Fruit fly (Drosophila melanogaster) whole organism, embryonic: ENCODE results near the gene CAH1.

ENCODE experiments used
- CG10321 ChIP-seq: fragments of 200-800 bp; sonication (Bioruptor generic); IDR thresholded peaks from 2 replicates; pipeline ENCODE4 v1.3.6; 2022; ENCODE audit warnings: missing biosample characterization, missing genetic modification characterization
- CG11093 ChIP-seq: fragments of 200-800 bp; sonication (Bioruptor generic); IDR thresholded peaks from 3 replicates; pipeline ENCODE4 v1.3.6; 2022; ENCODE audit warnings: missing biosample characterization, missing genetic modification characterization
- CG12659 ChIP-seq: fragments of 200-800 bp; sonication (Bioruptor generic); optimal IDR thresholded peaks from 3 replicates; lab custom pipeline; 2017; ENCODE audit warnings: mild to moderate bottlenecking, missing biosample characterization, missing genetic modification reagents, missing genetic modification characterization
- CG13624 ChIP-seq: fragments of 200-800 bp; sonication (Bioruptor generic); optimal IDR thresholded peaks from 2 replicates; lab custom pipeline; 2016; ENCODE audit warnings: missing biosample characterization, missing genetic modification characterization
- CG13894 ChIP-seq: fragments of 200-800 bp; sonication (Bioruptor generic); optimal IDR thresholded peaks from 3 replicates; lab custom pipeline; 2018; ENCODE audit warnings: missing biosample characterization, mild to moderate bottlenecking, missing genetic modification characterization, moderate library complexity
- CG1792 ChIP-seq: fragments of 200-800 bp; sonication (Bioruptor generic); optimal IDR thresholded peaks from 2 replicates; lab custom pipeline; 2016; ENCODE audit warnings: missing biosample characterization, missing genetic modification characterization
- CG4404 ChIP-seq: fragments of 200-800 bp; sonication (Bioruptor generic); IDR thresholded peaks from 2 replicates; pipeline ENCODE4 v1.3.6; 2022; ENCODE audit warnings: missing biosample characterization, missing genetic modification characterization
- D ChIP-seq, 2 experiments: fragments of 200-800 bp in 1 of 2; fragments of >200 bp in 1 of 2; sonication (Bioruptor generic) in 1 of 2; optimal IDR thresholded peaks; 2 replicates in 1 of 2; 3 replicates in 1 of 2; lab custom pipeline; 2017; ENCODE audit warnings: mild to moderate bottlenecking in 1 of 2, missing biosample characterization in 1 of 2, missing genetic modification characterization in 1 of 2, missing genetic modification reagents in 1 of 2
- E2f2 ChIP-seq: fragments of 200-800 bp; sonication (Bioruptor generic); IDR thresholded peaks from 2 replicates; pipeline ENCODE4 v1.3.6; 2022; ENCODE audit warnings: missing biosample characterization, missing genetic modification characterization
- Ets65A ChIP-seq: fragments of 200-800 bp; sonication (Bioruptor generic); peaks from one replicate; lab custom pipeline; 2016; ENCODE audit warnings: missing biosample characterization, missing genetic modification characterization
- GATAe ChIP-seq: fragments of 200-800 bp; sonication (Bioruptor generic); conservative IDR thresholded peaks from 2 replicates; pipeline ENCODE4 v1.3.6; 2022; ENCODE audit warnings: missing biosample characterization, missing genetic modification characterization
- Kr ChIP-seq: fragments of 200-800 bp; sonication (Bioruptor generic); optimal IDR thresholded peaks from 2 replicates; lab custom pipeline; 2017; ENCODE audit warnings: missing biosample characterization, mild to moderate bottlenecking, missing genetic modification characterization
- Sin3A ChIP-seq: fragments of >200 bp; optimal IDR thresholded peaks from 2 replicates; lab custom pipeline; 2018
- Vsx1 ChIP-seq: fragments of 200-800 bp; sonication (Bioruptor generic); optimal IDR thresholded peaks from 2 replicates; lab custom pipeline; 2017; ENCODE audit warnings: missing biosample characterization, mild to moderate bottlenecking, missing genetic modification characterization, missing genetic modification reagents
- cad ChIP-seq: fragments of >200 bp; optimal IDR thresholded peaks from 2 replicates; lab custom pipeline; 2017; ENCODE audit warnings: missing biosample characterization, missing genetic modification characterization
- exex ChIP-seq: fragments of 200-800 bp; sonication (Bioruptor generic); optimal IDR thresholded peaks from 4 replicates; lab custom pipeline; 2018; ENCODE audit warnings: missing biosample characterization, mild to moderate bottlenecking, missing genetic modification characterization, moderate library complexity
- ftz-f1 ChIP-seq: fragments of 200-800 bp; sonication (Bioruptor generic); optimal IDR thresholded peaks from 2 replicates; lab custom pipeline; 2016; ENCODE audit warnings: missing biosample characterization, missing genetic modification characterization
- hb ChIP-seq: fragments of 200-800 bp; sonication (Bioruptor generic); IDR thresholded peaks from 3 replicates; pipeline ENCODE4 v1.3.6; 2022; ENCODE audit warnings: missing biosample characterization, missing genetic modification characterization; ENCODE audit not compliant: partially characterized antibody
- jing ChIP-seq: fragments of 200-800 bp; sonication (Bioruptor generic); optimal IDR thresholded peaks from 2 replicates; lab custom pipeline; 2018; ENCODE audit warnings: missing biosample characterization, mild to moderate bottlenecking, missing genetic modification characterization
- shn ChIP-seq: fragments of 200-800 bp; sonication (Bioruptor generic); optimal IDR thresholded peaks from 3 replicates; lab custom pipeline; 2016; ENCODE audit warnings: missing biosample characterization, missing genetic modification characterization
- slp2 ChIP-seq: fragments of 200-800 bp; sonication (Bioruptor generic); optimal IDR thresholded peaks from 2 replicates; lab custom pipeline; 2016; ENCODE audit warnings: missing biosample characterization, missing genetic modification characterization
- sob ChIP-seq: fragments of 200-800 bp; sonication (Bioruptor generic); IDR thresholded peaks from 2 replicates; pipeline ENCODE4 v1.3.6; 2022; ENCODE audit warnings: missing biosample characterization, missing genetic modification characterization
- ssp ChIP-seq: fragments of 200-800 bp; sonication (Bioruptor generic); IDR thresholded peaks from 2 replicates; pipeline ENCODE4 v1.3.6; 2022; ENCODE audit warnings: missing biosample characterization, missing genetic modification characterization
- tin ChIP-seq: fragments of 200-800 bp; sonication (Bioruptor generic); optimal IDR thresholded peaks from 3 replicates; lab custom pipeline; 2016; ENCODE audit warnings: missing biosample characterization, missing genetic modification characterization
- usp ChIP-seq: fragments of >200 bp; optimal IDR thresholded peaks from 2 replicates; lab custom pipeline; 2017; ENCODE audit warnings: missing biosample characterization, missing genetic modification characterization
- yki ChIP-seq: fragments of >200 bp; optimal IDR thresholded peaks from 3 replicates; lab custom pipeline; 2018
- zen ChIP-seq: fragments of 200-800 bp; sonication (Bioruptor generic); optimal IDR thresholded peaks from 3 replicates; lab custom pipeline; 2018; ENCODE audit warnings: missing biosample characterization, mild to moderate bottlenecking, missing genetic modification characterization, moderate library complexity
- zfh2 ChIP-seq: fragments of 200-800 bp; sonication (Bioruptor generic); optimal IDR thresholded peaks from 2 replicates; lab custom pipeline; 2016; ENCODE audit warnings: missing biosample characterization, missing genetic modification characterization

CAH1 gene

dm6 chr2L:13847625-13848024, 44.2 kb downstream of the CAH1 start, which contains the start of gene CG7953:
CG7953 (plus strand) TSS chr2L:13847925.
- TF ChIP-seq CG13624 (GFP tag; lab: Kevin White, UChicago) (no peak), sob (GFP tag; lab: Robert Waterston, UW) (0 out of 2 replicates have a peak, but pooled peaks have one; percentile 12), GATAe (GFP tag; lab: Robert Waterston, UW) (no peak), tin (GFP tag; lab: Kevin White, UChicago) (no peak), CG11093 (GFP tag; lab: Robert Waterston, UW) (no peak), hb (no peak), E2f2 (GFP tag; lab: Robert Waterston, UW) (no peak), CG10321 (GFP tag; lab: Robert Waterston, UW) (no peak), Vsx1 (no peak), usp (no peak), CG12659 (GFP tag; lab: Kevin White, UChicago) (no peak), ftz-f1 (GFP tag; lab: Kevin White, UChicago) (no peak), CG13894 (no peak), Ets65A (peak; percentile 63), exex (tag; lab: Kevin White, UChicago) (peak; percentile 29)

dm6 chr2L:13849125-13849524, 45.7 kb downstream of the CAH1 start, which contains the start of gene CG7968:
CG7968 (plus strand) TSS chr2L:13849400.
- TF ChIP-seq yki (lab: Kevin White, UChicago) = no peak
- TF ChIP-seq exex (tag; lab: Kevin White, UChicago) = peak; percentile 93
- TF ChIP-seq zfh2 (GFP tag; lab: Kevin White, UChicago) = no peak
- no peak for TF ChIP-seq Sin3A (lab: Kevin White, UChicago)
- TF ChIP-seq, all 482 proteins: peak for 1

dm6 chr2L:13851098-13851497, 47.7 kb downstream of the CAH1 start:
- TF ChIP-seq jing (GFP tag; lab: Kevin White, UChicago) (no peak), ssp (GFP tag; lab: Robert Waterston, UW) (no peak), shn (GFP tag; lab: Kevin White, UChicago) (no peak), D (optimal IDR thresholded peaks at IDR 0.05; lab: Kevin White, UChicago) (peak; percentile 87), D (GFP tag; optimal IDR thresholded peaks at IDR 0.05; lab: Kevin White, UChicago) (no peak), Kr (GFP tag; lab: Kevin White, UChicago) (no peak), slp2 (GFP tag; lab: Kevin White, UChicago) (no peak), CG4404 (no peak), zen (tag; lab: Kevin White, UChicago) (peak; percentile 66), cad (peak; percentile 81), CG1792 (GFP tag; lab: Kevin White, UChicago) (no peak)
- TF ChIP-seq, all 482 proteins: peak for 3
